Worm (Caenorhabditis elegans) whole organism, early embryonic: ENCODE measurements around the gene eelo-2.

Experiments
- B0310.2 ChIP-seq: sonication (generic microtip); optimal IDR thresholded peaks from 2 replicates; lab custom pipeline; 2016; ENCODE audit warnings: mild to moderate bottlenecking, missing genetic modification characterization, missing compliant biosample characterization
- F13C5.2 ChIP-seq: sonication (generic microtip); optimal IDR thresholded peaks from 2 replicates; lab custom pipeline; 2017; ENCODE audit warnings: mild to moderate bottlenecking, missing genetic modification characterization, inconsistent platforms, missing compliant biosample characterization
- ama-1 ChIP-seq: fragments of 150-350 bp; optimal IDR thresholded peaks from 2 replicates; lab custom pipeline; 2014
- ceh-13 ChIP-seq: fragments of 200-800 bp; sonication (Bioruptor generic); optimal IDR thresholded peaks from 2 replicates; lab custom pipeline; 2018; ENCODE audit warnings: mild to moderate bottlenecking, missing genetic modification characterization, missing compliant biosample characterization
- ceh-36 ChIP-seq: sonication (generic microtip); optimal IDR thresholded peaks from 2 replicates; lab custom pipeline; 2016; ENCODE audit warnings: missing genetic modification characterization, inconsistent platforms, missing compliant biosample characterization
- ets-7 ChIP-seq: sonication (generic microtip); optimal IDR thresholded peaks from 2 replicates; lab custom pipeline; 2016; ENCODE audit warnings: missing genotype, missing genetic modification characterization, missing compliant biosample characterization
- flt-1 ChIP-seq: fragments of 200-800 bp; sonication (Bioruptor generic); IDR thresholded peaks from 2 replicates; pipeline ENCODE4 v1.3.6; 2022; ENCODE audit warnings: missing genetic modification characterization, missing compliant biosample characterization
- hmbx-1 ChIP-seq: sonication (generic microtip); optimal IDR thresholded peaks from 2 replicates; lab custom pipeline; 2016; ENCODE audit warnings: mild to moderate bottlenecking, missing genetic modification characterization, missing compliant biosample characterization
- hmg-4 ChIP-seq: fragments of 200-800 bp; sonication (Bioruptor generic); optimal IDR thresholded peaks from 2 replicates; lab custom pipeline; 2018; ENCODE audit warnings: mild to moderate bottlenecking, missing genetic modification characterization, missing compliant biosample characterization
- hnd-1 ChIP-seq: sonication (generic microtip); optimal IDR thresholded peaks from 2 replicates; lab custom pipeline; 2016; ENCODE audit warnings: missing genetic modification characterization, missing compliant biosample characterization
- pes-1 ChIP-seq: fragments of 200-800 bp; sonication (Bioruptor generic); IDR thresholded peaks from 2 replicates; pipeline ENCODE4 v1.3.6; 2022; ENCODE audit warnings: missing genetic modification reagents, missing genetic modification characterization, missing compliant biosample characterization
- scrt-1 ChIP-seq: fragments of 200-800 bp; sonication (Bioruptor generic); IDR thresholded peaks from 2 replicates; pipeline ENCODE4 v1.3.6; 2022; ENCODE audit warnings: missing genetic modification characterization, missing compliant biosample characterization
- sea-1 ChIP-seq: fragments of 200-800 bp; sonication (Bioruptor generic); conservative IDR thresholded peaks from 2 replicates; pipeline ENCODE4 v1.3.6; 2022; ENCODE audit warnings: missing genetic modification characterization, missing compliant biosample characterization
- tbx-11 ChIP-seq: fragments of 200-800 bp; sonication (Bioruptor generic); IDR thresholded peaks from 2 replicates; pipeline ENCODE4 v1.3.6; 2022; ENCODE audit warnings: missing genetic modification characterization, missing compliant biosample characterization
- tbx-37 ChIP-seq: fragments of 200-800 bp; sonication (Bioruptor generic); conservative IDR thresholded peaks from 2 replicates; pipeline ENCODE4 v1.3.6; 2022; ENCODE audit warnings: missing genetic modification reagents, missing genetic modification characterization, missing compliant biosample characterization
- tra-4 ChIP-seq: sonication (generic microtip); optimal IDR thresholded peaks from 2 replicates; lab custom pipeline; 2017; ENCODE audit warnings: missing genetic modification characterization, missing compliant biosample characterization

eelo-2 gene

DNA sequence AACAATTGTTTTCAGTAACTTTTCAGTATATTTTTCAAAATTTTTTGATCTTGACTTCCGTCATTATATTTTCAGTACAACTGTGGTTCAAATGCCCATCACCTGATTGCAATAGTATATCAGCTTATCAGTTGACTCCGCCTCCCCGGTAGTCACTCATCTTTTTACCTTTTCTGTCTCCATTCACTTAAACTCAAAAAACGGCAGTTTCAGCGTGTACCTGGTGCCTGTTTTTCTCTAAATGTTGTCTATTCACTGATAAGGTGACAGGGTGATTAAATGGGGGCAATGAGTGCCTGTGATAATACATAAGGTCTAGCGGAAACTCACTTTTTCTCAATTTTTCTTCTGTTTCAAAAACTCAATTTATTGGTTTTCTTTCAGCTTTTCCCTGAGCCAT is 4.7 kb upstream of the eelo-2 start, which contains the start of gene ZK550.2:
Gene ZK550.2 (plus strand): TSS at position 385 of the 400 bp plus-strand sequence.
- TF ChIP-seq ceh-36 (tag; lab: Kevin White, UChicago) (no peak), flt-1 (no peak), B0310.2 (no peak), hnd-1 (tag; lab: Kevin White, UChicago) (no peak), tra-4 (tag; lab: Kevin White, UChicago) (no peak), tbx-37 (no peak), ets-7 (tag; lab: Kevin White, UChicago) (no peak), F13C5.2 (tag; lab: Kevin White, UChicago) (no peak), scrt-1 (GFP tag; lab: Robert Waterston, UW) (no peak), tbx-11 (GFP tag; lab: Robert Waterston, UW) (no peak)

DNA sequence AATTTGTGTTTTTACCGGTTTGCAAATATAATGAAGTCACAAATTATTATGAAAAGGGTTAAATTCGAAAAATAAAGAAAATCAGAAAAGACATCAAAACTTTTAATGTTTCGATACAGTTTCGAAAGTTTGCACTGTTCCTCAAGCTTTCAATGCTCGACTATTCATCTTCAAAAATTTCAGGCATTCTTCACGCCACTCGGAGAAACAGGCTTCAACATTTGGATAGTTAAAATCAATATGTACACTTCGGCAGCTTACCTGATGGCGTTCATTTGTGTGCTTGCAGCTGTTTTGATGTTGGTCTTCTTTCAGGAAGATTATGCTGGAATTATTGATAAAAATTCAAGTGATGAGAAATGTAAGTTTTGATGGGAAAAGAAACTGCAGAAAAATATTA is 2.7 kb upstream of the eelo-2 start:
- TF ChIP-seq ceh-36 (tag; lab: Kevin White, UChicago): no peak
- no peak for TF ChIP-seq F13C5.2 (tag; lab: Kevin White, UChicago)
- no peak for TF ChIP-seq hmbx-1 (tag; lab: Kevin White, UChicago)
- no peak for TF ChIP-seq tra-4 (tag; lab: Kevin White, UChicago)
- TF ChIP-seq flt-1: no peak
- TF ChIP-seq pes-1 (GFP tag; lab: Robert Waterston, UW): no peak
- TF ChIP-seq scrt-1 (GFP tag; lab: Robert Waterston, UW): no peak
- TF ChIP-seq hmg-4: no peak
- no peak for TF ChIP-seq hnd-1 (tag; lab: Kevin White, UChicago)
- TF ChIP-seq ama-1 (lab: Kevin White, UChicago): no peak
- TF ChIP-seq ets-7 (tag; lab: Kevin White, UChicago): no peak
- no peak for TF ChIP-seq ceh-13 (GFP tag; lab: Kevin White, UChicago)
- TF ChIP-seq tbx-11 (GFP tag; lab: Robert Waterston, UW): no peak
- TF ChIP-seq B0310.2: no peak
- TF ChIP-seq tbx-37: no peak
- no peak for TF ChIP-seq sea-1 (GFP tag; lab: Robert Waterston, UW)

DNA sequence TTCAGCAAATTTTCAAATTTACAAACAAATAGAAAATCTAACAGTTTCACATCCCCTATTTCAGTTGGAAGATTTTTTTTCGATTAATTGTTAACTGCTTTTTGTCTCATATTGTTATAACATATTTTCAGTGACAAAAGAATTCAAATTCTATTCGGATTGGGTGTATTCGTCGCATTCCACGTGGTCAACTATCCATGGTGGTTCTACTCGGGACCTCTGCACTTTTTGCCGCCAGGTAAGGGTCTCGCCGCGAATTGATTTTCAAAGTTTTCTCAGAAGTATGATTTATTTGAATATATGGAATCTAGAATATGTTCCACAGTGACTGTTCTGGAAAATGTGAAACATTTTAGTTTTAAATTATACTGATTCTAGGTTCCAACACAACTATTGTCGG is 1.4 kb upstream of the eelo-2 start:
- no peak for TF ChIP-seq ama-1 (lab: Kevin White, UChicago)
- TF ChIP-seq tbx-37: no peak
- TF ChIP-seq ceh-36 (tag; lab: Kevin White, UChicago): no peak
- no peak for TF ChIP-seq tbx-11 (GFP tag; lab: Robert Waterston, UW)
- TF ChIP-seq flt-1: no peak
- TF ChIP-seq hnd-1 (tag; lab: Kevin White, UChicago): no peak
- no peak for TF ChIP-seq ets-7 (tag; lab: Kevin White, UChicago)
- TF ChIP-seq tra-4 (tag; lab: Kevin White, UChicago): no peak
- no peak for TF ChIP-seq sea-1 (GFP tag; lab: Robert Waterston, UW)
- no peak for TF ChIP-seq ceh-13 (GFP tag; lab: Kevin White, UChicago)
- TF ChIP-seq hmbx-1 (tag; lab: Kevin White, UChicago): no peak
- TF ChIP-seq F13C5.2 (tag; lab: Kevin White, UChicago): no peak

DNA sequence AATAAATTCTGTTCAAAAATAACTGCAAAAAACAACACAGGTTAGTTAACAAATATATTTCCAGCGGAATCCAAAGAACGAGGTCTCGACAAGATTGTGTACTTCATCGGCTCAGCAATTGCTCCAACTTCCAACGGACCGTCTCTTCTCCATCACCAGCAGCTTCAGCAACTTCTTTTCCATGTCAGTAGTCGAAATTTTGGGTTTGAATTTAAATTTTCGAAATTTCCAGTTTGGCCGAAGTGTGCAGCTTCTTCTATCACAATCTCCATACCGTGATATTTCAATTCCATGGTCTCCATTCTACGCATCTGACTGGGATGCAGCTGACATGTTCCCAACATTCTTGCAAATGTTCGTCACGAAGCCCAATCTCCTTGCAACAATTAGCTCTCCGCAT is 3.5 kb downstream of the eelo-2 start:
- TF ChIP-seq hmbx-1 (tag; lab: Kevin White, UChicago): no peak
- no peak for TF ChIP-seq tra-4 (tag; lab: Kevin White, UChicago)
- TF ChIP-seq pes-1 (GFP tag; lab: Robert Waterston, UW): no peak
- TF ChIP-seq scrt-1 (GFP tag; lab: Robert Waterston, UW): no peak
- TF ChIP-seq ceh-13 (GFP tag; lab: Kevin White, UChicago): no peak
- TF ChIP-seq ceh-36 (tag; lab: Kevin White, UChicago): no peak
- no peak for TF ChIP-seq flt-1
- TF ChIP-seq F13C5.2 (tag; lab: Kevin White, UChicago): no peak
- TF ChIP-seq ets-7 (tag; lab: Kevin White, UChicago): no peak
- TF ChIP-seq ama-1 (lab: Kevin White, UChicago): no peak
- no peak for TF ChIP-seq tbx-11 (GFP tag; lab: Robert Waterston, UW)
- TF ChIP-seq B0310.2: no peak
- no peak for TF ChIP-seq hnd-1 (tag; lab: Kevin White, UChicago)
- no peak for TF ChIP-seq tbx-37
- no peak for TF ChIP-seq hmg-4

DNA sequence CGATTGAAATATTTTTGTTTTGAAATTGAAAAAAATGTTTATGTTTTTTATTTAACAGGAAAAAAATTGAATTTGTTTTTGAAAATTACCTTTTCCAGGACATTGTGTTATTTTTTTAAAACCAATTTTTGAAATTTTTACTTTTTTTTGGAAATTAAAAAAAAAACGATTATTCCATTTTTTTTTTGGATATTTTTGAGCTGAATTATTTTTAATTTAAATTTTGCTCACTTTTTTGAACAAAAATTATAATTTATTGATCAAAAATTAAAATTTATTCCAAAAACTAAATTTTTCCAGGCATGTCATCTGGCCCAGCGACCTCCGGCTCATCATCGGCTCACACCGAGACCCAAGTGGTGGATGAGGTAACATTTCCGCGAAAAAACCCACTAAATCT is 5.1 kb downstream of the eelo-2 start, which contains the start of gene gtf-2E1:
Gene gtf-2E1 (plus strand): TSS at position 301 of the 400 bp plus-strand sequence.
- TF ChIP-seq ama-1 (lab: Kevin White, UChicago) (no peak), ceh-13 (GFP tag; lab: Kevin White, UChicago) (no peak), scrt-1 (GFP tag; lab: Robert Waterston, UW) (no peak), F13C5.2 (tag; lab: Kevin White, UChicago) (no peak), ets-7 (tag; lab: Kevin White, UChicago) (no peak), ceh-36 (tag; lab: Kevin White, UChicago) (no peak)

DNA sequence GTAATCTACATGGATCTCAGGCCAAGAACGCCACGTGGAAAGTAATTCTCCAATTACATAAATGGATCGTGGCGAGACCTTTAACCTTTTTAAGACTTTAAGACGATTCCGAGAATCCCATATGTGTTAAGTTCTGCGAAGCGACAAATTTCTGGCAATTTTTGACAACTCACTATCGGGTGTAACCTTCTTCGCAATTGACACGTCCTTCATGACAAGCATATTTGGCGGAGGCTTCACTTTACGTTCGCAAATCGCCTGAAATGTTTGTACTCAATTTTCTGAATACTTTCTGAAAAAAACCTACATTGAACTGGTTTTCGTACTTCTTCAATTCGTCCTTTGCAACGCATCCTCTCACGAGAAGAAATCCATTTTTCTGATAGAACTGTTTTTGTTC is 8.9 kb downstream of the eelo-2 start:
- no peak for TF ChIP-seq F13C5.2 (tag; lab: Kevin White, UChicago)
- TF ChIP-seq ama-1 (lab: Kevin White, UChicago): no peak
- TF ChIP-seq hmg-4: no peak
- TF ChIP-seq ceh-13 (GFP tag; lab: Kevin White, UChicago): no peak

DNA sequence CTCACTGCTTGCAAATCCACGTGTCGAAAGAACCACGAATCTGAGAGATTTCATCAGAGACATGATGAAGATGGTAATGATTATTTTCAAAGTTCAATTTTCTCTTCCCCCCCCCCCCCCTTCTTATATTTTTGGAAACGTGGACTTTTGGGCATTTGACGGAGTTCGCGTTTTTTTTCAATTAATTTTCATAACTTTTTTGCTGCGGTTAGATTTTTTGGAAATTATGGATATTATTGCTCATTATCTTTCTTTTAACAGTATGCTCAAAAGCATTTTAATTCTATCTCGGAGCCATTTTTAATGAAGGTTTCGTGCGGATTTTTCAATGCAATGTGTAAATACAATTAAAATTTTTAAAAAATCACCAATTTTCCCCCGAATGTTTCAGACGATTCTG is 9.4 kb downstream of the eelo-2 start, which contains the start of gene phyh-1:
Gene phyh-1 (minus strand): TSS at position 101 of the 400 bp plus-strand sequence.
- no peak for TF ChIP-seq sea-1 (GFP tag; lab: Robert Waterston, UW)
- TF ChIP-seq ets-7 (tag; lab: Kevin White, UChicago): no peak
- no peak for TF ChIP-seq ama-1 (lab: Kevin White, UChicago)
- no peak for TF ChIP-seq hmg-4
- no peak for TF ChIP-seq scrt-1 (GFP tag; lab: Robert Waterston, UW)
- no peak for TF ChIP-seq tbx-11 (GFP tag; lab: Robert Waterston, UW)

DNA sequence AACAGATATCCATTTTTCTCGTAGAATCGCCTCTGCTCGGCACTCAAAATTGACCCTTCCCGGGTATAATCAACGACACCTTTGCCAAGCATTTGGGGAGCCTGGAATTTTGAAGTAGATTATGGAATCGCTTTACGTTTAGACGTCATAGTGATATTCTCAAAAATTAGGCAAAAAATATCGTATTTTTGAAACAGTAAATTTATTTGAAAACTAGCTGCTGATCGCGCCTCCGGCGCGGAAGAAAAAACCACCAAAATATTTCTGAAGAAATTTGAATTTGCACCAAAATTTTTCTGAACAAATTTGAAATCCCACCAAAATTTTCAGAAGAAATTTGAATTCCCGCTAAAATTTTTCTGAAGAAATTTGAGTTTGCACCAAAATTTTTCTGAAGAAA is 12.5 kb downstream of the eelo-2 start, which contains the start of gene ZK550.6:
Gene ZK550.6 (minus strand): TSS at position 101 of the 400 bp plus-strand sequence.
- TF ChIP-seq hmbx-1 (tag; lab: Kevin White, UChicago): no peak
- TF ChIP-seq F13C5.2 (tag; lab: Kevin White, UChicago): no peak
- no peak for TF ChIP-seq scrt-1 (GFP tag; lab: Robert Waterston, UW)
- no peak for TF ChIP-seq tra-4 (tag; lab: Kevin White, UChicago)
- no peak for TF ChIP-seq hmg-4
- TF ChIP-seq ama-1 (lab: Kevin White, UChicago): no peak
- no peak for TF ChIP-seq flt-1
